Fruit fly (Drosophila melanogaster) whole organism, embryonic: ENCODE measurements around the gene osp.

Experiments
- Awh ChIP-seq: fragments of 200-800 bp; sonication (Bioruptor generic); IDR thresholded peaks from 2 replicates; pipeline ENCODE4, ENCODE4 v1.3.6; 2022; ENCODE audit warnings: missing biosample characterization, missing genetic modification characterization
- BEAF-32 ChIP-seq: fragments of 200-800 bp; sonication (Bioruptor generic); optimal IDR thresholded peaks from 3 replicates; lab custom pipeline; 2017; ENCODE audit warnings: missing biosample characterization, missing genetic modification characterization, mild to moderate bottlenecking, moderate library complexity, missing genetic modification reagents
- CG10267 ChIP-seq: fragments of 200-800 bp; sonication (Bioruptor generic); optimal IDR thresholded peaks from 2 replicates; lab custom pipeline; 2018; ENCODE audit warnings: missing biosample characterization, mild to moderate bottlenecking, missing genetic modification characterization, moderate library complexity
- CG10654 ChIP-seq: fragments of 200-800 bp; sonication (Bioruptor generic); optimal IDR thresholded peaks from 2 replicates; lab custom pipeline; 2016; ENCODE audit warnings: missing biosample characterization, missing genetic modification characterization
- CG11247 ChIP-seq: fragments of 200-800 bp; sonication (Bioruptor generic); IDR thresholded peaks from 2 replicates; pipeline ENCODE4 v1.3.6; 2022; ENCODE audit warnings: missing biosample characterization, missing genetic modification characterization
- CG12236 ChIP-seq: fragments of 200-800 bp; sonication (Bioruptor generic); optimal IDR thresholded peaks from 2 replicates; lab custom pipeline; 2016; ENCODE audit warnings: missing biosample characterization, missing genetic modification characterization
- CG1233 ChIP-seq: fragments of 200-800 bp; sonication (Bioruptor generic); optimal IDR thresholded peaks from 4 replicates; lab custom pipeline; 2018; ENCODE audit warnings: missing biosample characterization, mild to moderate bottlenecking, missing genetic modification characterization
- CG12942 ChIP-seq: fragments of 200-800 bp; sonication (Bioruptor generic); optimal IDR thresholded peaks from 3 replicates; lab custom pipeline; 2016; ENCODE audit warnings: missing biosample characterization, missing genetic modification characterization
- CG13123 ChIP-seq: fragments of 200-800 bp; sonication (Bioruptor generic); optimal IDR thresholded peaks from 2 replicates; lab custom pipeline; 2016; ENCODE audit warnings: missing biosample characterization, missing genetic modification characterization
- CG14441 ChIP-seq: fragments of 200-800 bp; sonication (Bioruptor generic); IDR thresholded peaks from 2 replicates; pipeline ENCODE4 v1.3.6; 2022; ENCODE audit warnings: missing biosample characterization, missing genetic modification characterization
- CG1647 ChIP-seq: fragments of 200-800 bp; sonication (Bioruptor generic); optimal IDR thresholded peaks from 3 replicates; lab custom pipeline; 2016; ENCODE audit warnings: missing biosample characterization, missing genetic modification characterization
- CG17186 ChIP-seq: fragments of 200-800 bp; sonication (Bioruptor generic); optimal IDR thresholded peaks from 3 replicates; lab custom pipeline; 2017; ENCODE audit warnings: missing biosample characterization, missing genetic modification reagents, missing genetic modification characterization
- CG17359 ChIP-seq: fragments of 200-800 bp; sonication (Bioruptor generic); optimal IDR thresholded peaks from 3 replicates; lab custom pipeline; 2018; ENCODE audit warnings: missing biosample characterization, mild to moderate bottlenecking, missing genetic modification characterization, moderate library complexity
- CG3847 ChIP-seq: fragments of 200-800 bp; sonication (Bioruptor generic); IDR thresholded peaks from 2 replicates; pipeline ENCODE4 v1.3.6; 2022; ENCODE audit warnings: missing biosample characterization, missing genetic modification characterization
- CG4617 ChIP-seq: fragments of 200-800 bp; sonication (Bioruptor generic); optimal IDR thresholded peaks from 3 replicates; lab custom pipeline; 2016; ENCODE audit warnings: missing biosample characterization, missing genetic modification characterization, borderline replicate concordance
- CG6813 ChIP-seq: fragments of 200-800 bp; sonication (Bioruptor generic); optimal IDR thresholded peaks from 2 replicates; lab custom pipeline; 2017; ENCODE audit warnings: missing biosample characterization, missing genetic modification characterization, mild to moderate bottlenecking, moderate library complexity, missing genetic modification reagents
- Dll ChIP-seq: fragments of 200-800 bp; sonication (Bioruptor generic); IDR thresholded peaks from 4 replicates; pipeline ENCODE4 v1.3.6; 2022; ENCODE audit warnings: missing biosample characterization, missing genetic modification characterization; ENCODE audit not compliant: partially characterized antibody
- Dref ChIP-seq: fragments of 200-800 bp; sonication (Bioruptor generic); IDR thresholded peaks from 2 replicates; pipeline ENCODE4 v1.3.6; 2022; ENCODE audit warnings: missing biosample characterization, missing genetic modification characterization
- HmgZ ChIP-seq: fragments of 200-800 bp; sonication (Bioruptor generic); optimal IDR thresholded peaks from 2 replicates; lab custom pipeline; 2018; ENCODE audit warnings: missing biosample characterization, mild to moderate bottlenecking, missing genetic modification characterization
- Hmr ChIP-seq: fragments of 200-800 bp; sonication (Bioruptor generic); optimal IDR thresholded peaks from 3 replicates; lab custom pipeline; 2017; ENCODE audit warnings: mild to moderate bottlenecking, missing biosample characterization, missing genetic modification reagents, missing genetic modification characterization
- Kr ChIP-seq: fragments of 200-800 bp; sonication (Bioruptor generic); optimal IDR thresholded peaks from 2 replicates; lab custom pipeline; 2017; ENCODE audit warnings: missing biosample characterization, mild to moderate bottlenecking, missing genetic modification characterization
- Lim3 ChIP-seq: fragments of 200-800 bp; sonication (Bioruptor generic); IDR thresholded peaks from 2 replicates; pipeline ENCODE4 v1.3.6; 2022; ENCODE audit warnings: missing biosample characterization, missing genetic modification characterization
- PHDP ChIP-seq: fragments of 200-800 bp; sonication (Bioruptor generic); optimal IDR thresholded peaks from 3 replicates; lab custom pipeline; 2018; ENCODE audit warnings: missing biosample characterization, mild to moderate bottlenecking, missing genetic modification characterization, moderate library complexity
- Rx ChIP-seq: fragments of 200-800 bp; sonication (Bioruptor generic); IDR thresholded peaks from 2 replicates; pipeline ENCODE4 v1.3.6; 2022; ENCODE audit warnings: missing biosample characterization, missing genetic modification characterization
- Sry-β ChIP-seq: fragments of 200-800 bp; sonication (Bioruptor generic); optimal IDR thresholded peaks from 2 replicates; lab custom pipeline; 2018; ENCODE audit warnings: missing biosample characterization, mild to moderate bottlenecking, missing genetic modification characterization, moderate library complexity
- Trl ChIP-seq, 3 experiments: fragments of >200 bp in 2 of 3; fragments of 200-800 bp in 1 of 3; sonication (Bioruptor generic) in 1 of 3; optimal IDR thresholded peaks; 2 replicates in 1 of 3; 3 replicates in 2 of 3; lab custom pipeline; 2016 to 2017; ENCODE audit warnings: missing biosample characterization in 1 of 3, missing genetic modification characterization in 1 of 3
- bcd ChIP-seq: fragments of 200-800 bp; sonication (Bioruptor generic); optimal IDR thresholded peaks from 2 replicates; lab custom pipeline; 2017; ENCODE audit warnings: missing biosample characterization, mild to moderate bottlenecking, missing genetic modification characterization
- cas ChIP-seq: fragments of 200-800 bp; sonication (Bioruptor generic); IDR thresholded peaks from 2 replicates; pipeline ENCODE4 v1.3.6; 2022; ENCODE audit warnings: missing biosample characterization, missing genetic modification characterization
- cg ChIP-seq: fragments of 200-800 bp; sonication (Bioruptor generic); optimal IDR thresholded peaks from 3 replicates; lab custom pipeline; 2019; ENCODE audit warnings: missing biosample characterization, mild to moderate bottlenecking, missing genetic modification characterization, moderate library complexity
- chm ChIP-seq: fragments of 200-800 bp; sonication (Bioruptor generic); IDR thresholded peaks from 2 replicates; pipeline ENCODE4 v1.3.6; 2022; ENCODE audit warnings: missing biosample characterization, missing genetic modification characterization
- corto ChIP-seq: fragments of 200-800 bp; sonication (Bioruptor generic); optimal IDR thresholded peaks from 2 replicates; lab custom pipeline; 2016; ENCODE audit warnings: missing biosample characterization, mild to moderate bottlenecking, missing genetic modification characterization, moderate library complexity
- dmrt11E ChIP-seq: fragments of 200-800 bp; sonication (Bioruptor generic); optimal IDR thresholded peaks from 3 replicates; lab custom pipeline; 2018; ENCODE audit warnings: missing biosample characterization, mild to moderate bottlenecking, missing genetic modification characterization, moderate library complexity
- h ChIP-seq: fragments of >200 bp; optimal IDR thresholded peaks from 2 replicates; lab custom pipeline; 2017
- hth ChIP-seq: fragments of >200 bp; optimal IDR thresholded peaks from 2 replicates; lab custom pipeline; 2017; ENCODE audit warnings: inconsistent platforms
- knrl ChIP-seq: fragments of 200-800 bp; sonication (Bioruptor generic); IDR thresholded peaks from 3 replicates; pipeline ENCODE4 v1.3.6; 2022; ENCODE audit warnings: missing biosample characterization, missing genetic modification characterization; ENCODE audit not compliant: partially characterized antibody
- mirr ChIP-seq: fragments of 200-800 bp; sonication (Bioruptor generic); optimal IDR thresholded peaks from 3 replicates; lab custom pipeline; 2018; ENCODE audit warnings: missing biosample characterization, mild to moderate bottlenecking, missing genetic modification characterization
- nerfin-1 ChIP-seq: fragments of 200-800 bp; sonication (Bioruptor generic); optimal IDR thresholded peaks from 3 replicates; lab custom pipeline; 2019; ENCODE audit warnings: missing biosample characterization, mild to moderate bottlenecking, missing genetic modification characterization, moderate library complexity
- org-1 ChIP-seq: fragments of 200-800 bp; sonication (Bioruptor generic); optimal IDR thresholded peaks from 2 replicates; lab custom pipeline; 2017; ENCODE audit warnings: missing biosample characterization, missing genetic modification characterization
- pan ChIP-seq, 4 experiments: fragments of >200 bp in 3 of 4; fragments of 200-800 bp in 1 of 4; sonication (Bioruptor generic) in 1 of 4; optimal IDR thresholded peaks in 3 of 4; IDR thresholded peaks in 1 of 4; 2 replicates each; pipeline versions ENCODE4 v1.3.6 to Lab custom; 2017 to 2022; ENCODE audit warnings: missing biosample characterization in 2 of 4, missing genetic modification characterization in 2 of 4, mixed read lengths in 1 of 4
- phol ChIP-seq: fragments of 200-800 bp; sonication (Bioruptor generic); optimal IDR thresholded peaks from 3 replicates; lab custom pipeline; 2018; ENCODE audit warnings: missing biosample characterization, mild to moderate bottlenecking, missing genetic modification characterization, moderate library complexity
- pzg ChIP-seq: fragments of 200-800 bp; sonication (Bioruptor generic); optimal IDR thresholded peaks from 3 replicates; lab custom pipeline; 2018; ENCODE audit warnings: missing biosample characterization, mild to moderate bottlenecking, missing genetic modification characterization, moderate library complexity
- rib ChIP-seq: fragments of 200-800 bp; sonication (Bioruptor generic); IDR thresholded peaks from 2 replicates; pipeline ENCODE4 v1.3.6; 2022; ENCODE audit warnings: missing biosample characterization, missing genetic modification characterization
- run ChIP-seq: fragments of 200-800 bp; sonication (Bioruptor generic); optimal IDR thresholded peaks from 3 replicates; lab custom pipeline; 2018; ENCODE audit warnings: missing biosample characterization, mild to moderate bottlenecking, missing genetic modification characterization
- salm ChIP-seq: fragments of 200-800 bp; sonication (Bioruptor generic); optimal IDR thresholded peaks from 2 replicates; lab custom pipeline; 2018; ENCODE audit warnings: missing biosample characterization, mild to moderate bottlenecking, missing genetic modification characterization
- shn ChIP-seq: fragments of 200-800 bp; sonication (Bioruptor generic); optimal IDR thresholded peaks from 3 replicates; lab custom pipeline; 2016; ENCODE audit warnings: missing biosample characterization, missing genetic modification characterization
- sisA ChIP-seq: fragments of 200-800 bp; sonication (Bioruptor generic); IDR thresholded peaks from 2 replicates; pipeline ENCODE4 v1.3.6; 2022; ENCODE audit warnings: missing biosample characterization, missing genetic modification characterization
- slbo ChIP-seq: fragments of 200-800 bp; sonication (Bioruptor generic); IDR thresholded peaks from 2 replicates; pipeline ENCODE4 v1.3.6; 2022; ENCODE audit warnings: missing biosample characterization, missing genetic modification characterization
- ssp ChIP-seq: fragments of 200-800 bp; sonication (Bioruptor generic); IDR thresholded peaks from 2 replicates; pipeline ENCODE4 v1.3.6; 2022; ENCODE audit warnings: missing biosample characterization, missing genetic modification characterization
- tap ChIP-seq: fragments of 200-800 bp; optimal IDR thresholded peaks from 3 replicates; lab custom pipeline; 2019; ENCODE audit warnings: missing biosample characterization, mild to moderate bottlenecking, missing genetic modification characterization, moderate library complexity

osp gene

DNA sequence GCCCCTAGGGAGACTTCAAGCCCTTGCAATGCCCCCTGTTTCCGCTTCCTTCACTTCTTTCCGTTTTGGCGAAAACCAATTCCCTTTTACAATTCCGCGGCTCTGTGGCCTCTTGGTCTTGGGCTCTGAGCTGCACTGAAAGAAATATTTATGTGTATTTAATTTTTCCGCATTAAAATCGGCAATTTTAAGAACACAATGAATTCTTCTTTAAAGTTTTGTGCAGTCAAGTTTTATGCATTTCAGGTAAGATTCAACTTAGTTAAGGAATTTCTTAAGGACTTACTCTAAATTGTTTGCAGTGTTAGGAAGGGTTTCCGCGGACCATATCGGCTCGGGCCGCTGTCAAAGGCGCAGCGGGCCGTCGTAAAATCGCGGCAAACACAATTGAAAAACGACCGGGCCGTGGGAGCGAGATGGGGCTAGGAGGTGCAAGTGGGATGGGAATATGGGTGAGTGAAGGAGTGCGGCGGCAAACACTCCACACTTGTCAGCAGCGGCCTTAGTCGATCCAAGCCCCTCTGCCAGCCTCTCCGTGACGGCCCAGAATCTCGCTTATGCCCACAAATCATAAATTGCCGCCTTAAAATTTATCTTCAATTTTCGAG, 136.9 kb downstream of the osp start (continued):
- TF ChIP-seq ssp (GFP tag; lab: Robert Waterston, UW): no peak
- peak; percentile 33 for TF ChIP-seq Hmr (GFP tag; lab: Kevin White, UChicago)
- TF ChIP-seq CG4617 (GFP tag; lab: Kevin White, UChicago): peak; percentile 22
- TF ChIP-seq Lim3 (GFP tag; lab: Robert Waterston, UW): no peak
- no peak for TF ChIP-seq sisA (GFP tag; lab: Robert Waterston, UW)
- peak; percentile 56 for TF ChIP-seq Rx (GFP tag; lab: Robert Waterston, UW)
- no peak for TF ChIP-seq BEAF-32
- TF ChIP-seq CG1647: peak; percentile 46
- peak; percentile 38; the same call in 1 of the 2 replicates for TF ChIP-seq slbo (GFP tag; lab: Robert Waterston, UW)
- peak; percentile 25 for TF ChIP-seq CG1233 (GFP tag; lab: Kevin White, UChicago)
- TF ChIP-seq knrl (GFP tag; lab: Robert Waterston, UW): no peak
- TF ChIP-seq Dref (GFP tag; lab: Robert Waterston, UW): no peak
- TF ChIP-seq Sry-β: no peak
- TF ChIP-seq CG14441 (GFP tag; lab: Robert Waterston, UW): 0 out of 2 replicates have a peak, but pooled peaks have one; percentile 41
- no peak for TF ChIP-seq CG17186 (GFP tag; lab: Kevin White, UChicago)
- no peak for TF ChIP-seq CG3847 (GFP tag; lab: Robert Waterston, UW)
- TF ChIP-seq chm: peak; percentile 76
- TF ChIP-seq run (tag; lab: Kevin White, UChicago): peak; percentile 11
- TF ChIP-seq CG13123 (GFP tag; lab: Kevin White, UChicago): no peak
- TF ChIP-seq cg (GFP tag; lab: Kevin White, UChicago): no peak
- TF ChIP-seq PHDP (tag; lab: Kevin White, UChicago): peak; percentile 55
- 0 out of 2 replicates have a peak, but pooled peaks have one; percentile 11 for TF ChIP-seq CG11247 (GFP tag; lab: Robert Waterston, UW)
- TF ChIP-seq shn (GFP tag; lab: Kevin White, UChicago): peak; percentile 42
- TF ChIP-seq tap (tag; lab: Kevin White, UChicago): peak; percentile 35
- TF ChIP-seq CG10267 (tag; lab: Kevin White, UChicago): peak; percentile 61
- TF ChIP-seq Dll: no peak
- peak; percentile 61 for TF ChIP-seq CG17359 (tag; lab: Kevin White, UChicago)
- no peak for TF ChIP-seq hth (lab: Kevin White, UChicago)
- no peak for TF ChIP-seq nerfin-1 (tag; lab: Kevin White, UChicago)
- peak; percentile 72 for TF ChIP-seq Kr
- TF ChIP-seq dmrt11E (tag; lab: Kevin White, UChicago): peak; percentile 87
- TF ChIP-seq CG10654 (GFP tag; lab: Kevin White, UChicago): peak; percentile 45
- TF ChIP-seq pan (optimal IDR thresholded peaks at IDR 0.05; lab: Kevin White, UChicago): no peak
- TF ChIP-seq pan (GFP tag; optimal IDR thresholded peaks at IDR 0.05 in 1 of 2, IDR thresholded peaks at IDR 0.05 in 1 of 2): peak in 1 of 2 experiments; percentile 24
- no peak for TF ChIP-seq cas (GFP tag; lab: Robert Waterston, UW)
- TF ChIP-seq bcd (GFP tag; lab: Kevin White, UChicago): peak; percentile 43
- TF ChIP-seq h: no peak
- TF ChIP-seq corto (GFP tag; lab: Kevin White, UChicago): peak; percentile 93
- TF ChIP-seq pzg (GFP tag; lab: Kevin White, UChicago): no peak
- TF ChIP-seq rib (GFP tag; lab: Robert Waterston, UW): no peak
- TF ChIP-seq CG12942 (GFP tag; lab: Kevin White, UChicago): peak; percentile 36
- peak; percentile 62 for TF ChIP-seq CG6813
- peak; percentile 50 for TF ChIP-seq org-1 (GFP tag; lab: Kevin White, UChicago)
- 0 out of 2 replicates have a peak, but pooled peaks have one; percentile 21 for TF ChIP-seq Awh
- peak; percentile 66 for TF ChIP-seq CG12236 (GFP tag; lab: Kevin White, UChicago)
- TF ChIP-seq HmgZ (tag; lab: Kevin White, UChicago): peak; percentile 15
- peak; percentile 77 for TF ChIP-seq phol (tag; lab: Kevin White, UChicago)
- TF ChIP-seq salm (tag; lab: Kevin White, UChicago): no peak
- TF ChIP-seq Trl (optimal IDR thresholded peaks at IDR 0.05; lab: Kevin White, UChicago): no peak
- TF ChIP-seq Trl (GFP tag; optimal IDR thresholded peaks at IDR 0.05; lab: Kevin White, UChicago): peak; percentile 36
- TF ChIP-seq mirr (GFP tag; lab: Kevin White, UChicago): no peak
